Fruit fly (Drosophila melanogaster) S2 (cell line): ENCODE results near the gene Prosalpha6T.

Experiments
- CG8478 ChIP-seq: fragments of >200 bp; optimal IDR thresholded peaks from 2 replicates; lab custom pipeline; 2018
- CTCF ChIP-seq, 2 experiments: fragments of >200 bp; optimal IDR thresholded peaks; 2 replicates each; lab custom pipeline; 2018

Gene Prosalpha6T

DNA sequence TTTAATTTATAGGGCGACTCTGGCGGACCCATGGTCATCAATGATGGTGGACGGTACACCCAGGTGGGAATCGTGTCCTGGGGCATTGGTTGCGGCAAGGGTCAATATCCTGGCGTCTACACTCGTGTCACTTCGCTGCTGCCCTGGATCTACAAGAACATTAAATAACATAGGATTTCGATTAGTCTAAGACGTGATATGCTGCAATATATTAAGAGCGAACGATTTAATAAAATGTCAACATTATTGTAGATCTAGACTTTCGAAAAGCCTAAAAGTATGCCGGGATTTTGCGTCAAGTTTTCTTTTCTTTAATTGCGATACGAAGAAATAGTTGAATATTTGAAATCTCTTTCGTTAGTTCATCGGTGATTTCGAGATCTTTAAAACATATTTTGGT, 25.3 kb downstream of the Prosalpha6T start, which contains the start of gene Naa20B:
Gene Naa20B, plus strand, starts transcription at position 301 of the 400 bp plus-strand sequence.
- no peak for TF ChIP-seq CG8478 (lab: Kevin White, UChicago)
- no peak for TF ChIP-seq CTCF (optimal IDR thresholded peaks at IDR 0.05; lab: Kevin White, UChicago)

DNA sequence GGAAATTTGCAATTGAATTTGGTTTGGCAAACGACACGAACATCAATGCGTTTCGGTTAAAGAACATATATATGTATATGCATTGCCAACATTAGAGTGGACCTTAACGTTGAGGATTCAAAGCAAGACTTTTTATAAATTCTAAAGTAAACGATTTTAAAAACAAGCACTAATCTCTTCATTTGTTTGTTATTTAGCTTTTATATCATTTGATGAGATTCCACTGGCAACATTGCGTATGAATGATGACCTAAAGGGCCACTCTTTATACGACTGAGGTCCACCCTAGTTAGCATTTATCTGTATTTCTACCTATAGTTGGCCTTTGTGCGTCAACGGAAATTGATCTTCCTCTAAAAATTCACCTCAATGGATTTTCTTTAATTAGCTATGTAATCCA, 26.9 kb downstream of the Prosalpha6T start:
- TF ChIP-seq CTCF (optimal IDR thresholded peaks at IDR 0.05; lab: Kevin White, UChicago): no peak
- no peak for TF ChIP-seq CG8478 (lab: Kevin White, UChicago)

DNA sequence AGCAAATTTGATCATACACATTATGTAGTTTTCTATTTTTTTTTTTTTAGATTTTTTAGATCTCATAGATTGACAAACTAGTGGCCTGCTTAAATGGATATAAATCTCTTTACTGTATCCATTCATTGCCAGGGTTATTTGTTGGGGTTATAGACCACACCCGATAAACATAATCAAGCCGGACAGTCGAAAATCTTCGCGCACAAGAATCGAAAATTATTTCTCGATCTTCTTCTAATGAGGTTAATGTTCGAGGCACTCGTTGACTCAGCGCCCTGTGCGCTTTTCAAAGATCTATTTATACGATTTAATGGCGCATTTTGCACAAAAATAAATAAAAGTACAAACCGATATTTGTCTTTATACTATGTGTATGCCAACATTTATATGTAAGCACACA, 27.8 kb downstream of the Prosalpha6T start, which contains the start of gene CG31730:
Gene CG31730, minus strand, starts transcription at position 101 of the 400 bp plus-strand sequence.
- TF ChIP-seq CG8478 (lab: Kevin White, UChicago) (no peak), CTCF (optimal IDR thresholded peaks at IDR 0.05; lab: Kevin White, UChicago) (no peak)

- no peak for TF ChIP-seq CTCF (optimal IDR thresholded peaks at IDR 0.05; lab: Kevin White, UChicago)
- no peak for TF ChIP-seq CG8478 (lab: Kevin White, UChicago)
Measured at dm6 chr2L:13260740-13261139, 28.9 kb downstream of the Prosalpha6T start, which contains the start of gene CG44085. Gene CG44085 (plus strand): TSS chr2L:13261008.

dm6 chr2L:13265776-13266175, 33.9 kb downstream of the Prosalpha6T start, which contains the start of gene CG31848:
Gene CG31848 (minus strand): TSS chr2L:13265876.
- TF ChIP-seq CTCF (optimal IDR thresholded peaks at IDR 0.05; lab: Kevin White, UChicago): no peak
- no peak for TF ChIP-seq CG8478 (lab: Kevin White, UChicago)

dm6 chr2L:13266627-13267026, 34.8 kb downstream of the Prosalpha6T start:
- TF ChIP-seq CTCF (optimal IDR thresholded peaks at IDR 0.05; lab: Kevin White, UChicago): no peak

dm6 chr2L:13268040-13268652, 36.3 kb downstream of the Prosalpha6T start:
- TF ChIP-seq CTCF (optimal IDR thresholded peaks at IDR 0.05; lab: Kevin White, UChicago) (no peak), CG8478 (lab: Kevin White, UChicago) (no peak)

DNA sequence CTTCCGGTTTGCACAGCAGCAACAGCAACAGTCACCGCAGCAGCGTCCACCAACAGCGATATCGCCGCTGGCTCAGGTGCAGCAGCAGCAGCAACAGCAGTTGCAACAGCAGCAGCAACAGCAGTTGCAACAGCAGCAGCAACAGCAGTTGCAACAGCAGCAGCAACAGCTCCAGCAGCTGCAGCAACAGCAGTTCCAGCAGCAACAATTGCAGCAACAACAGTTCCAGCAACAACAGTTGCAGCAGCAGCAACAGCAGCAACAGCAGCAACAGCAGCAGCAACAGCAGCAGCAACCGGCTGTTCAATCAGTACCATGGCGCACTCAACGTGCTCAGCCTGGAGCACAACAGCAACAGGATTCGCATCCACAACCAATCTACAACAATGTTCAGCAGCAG, 40.7 kb downstream of the Prosalpha6T start:
- TF ChIP-seq CG8478 (lab: Kevin White, UChicago) (no peak), CTCF (optimal IDR thresholded peaks at IDR 0.05; lab: Kevin White, UChicago) (no peak)
